Worm (Caenorhabditis elegans) whole organism, late embryonic: ENCODE measurements around the gene T09A12.1.

Experiments
- F13H6.1 ChIP-seq: sonication (generic microtip); optimal IDR thresholded peaks from 2 replicates; lab custom pipeline; 2016; ENCODE audit warnings: missing genetic modification characterization, missing compliant biosample characterization
- fax-1 ChIP-seq: sonication (generic microtip); optimal IDR thresholded peaks from 2 replicates; lab custom pipeline; 2016; ENCODE audit warnings: missing genotype, missing genetic modification characterization, missing compliant biosample characterization
- fkh-10 ChIP-seq: fragments of 150-350 bp; optimal IDR thresholded peaks from 2 replicates; lab custom pipeline; 2014; ENCODE audit warnings: missing biosample characterization, missing genetic modification reagents, missing genetic modification characterization
- pqm-1 ChIP-seq: sonication (generic microtip); optimal IDR thresholded peaks from 2 replicates; lab custom pipeline; 2016; ENCODE audit warnings: missing genetic modification characterization, missing compliant biosample characterization
- rnt-1 ChIP-seq: sonication (generic microtip); optimal IDR thresholded peaks from 2 replicates; lab custom pipeline; 2016; ENCODE audit warnings: missing genetic modification characterization, missing compliant biosample characterization
- sox-2 ChIP-seq: fragments of 200-800 bp; sonication (Bioruptor generic); IDR thresholded peaks from 2 replicates; pipeline ENCODE4 v1.3.6; 2022; ENCODE audit warnings: missing genetic modification reagents, missing genetic modification characterization, missing compliant biosample characterization
- tbx-2 ChIP-seq: sonication (generic microtip); optimal IDR thresholded peaks from 2 replicates; lab custom pipeline; 2016; ENCODE audit warnings: missing genetic modification characterization, missing compliant biosample characterization
- zip-5 ChIP-seq: sonication (generic microtip); optimal IDR thresholded peaks from 2 replicates; lab custom pipeline; 2016; ENCODE audit warnings: missing genetic modification characterization, missing compliant biosample characterization

DNA sequence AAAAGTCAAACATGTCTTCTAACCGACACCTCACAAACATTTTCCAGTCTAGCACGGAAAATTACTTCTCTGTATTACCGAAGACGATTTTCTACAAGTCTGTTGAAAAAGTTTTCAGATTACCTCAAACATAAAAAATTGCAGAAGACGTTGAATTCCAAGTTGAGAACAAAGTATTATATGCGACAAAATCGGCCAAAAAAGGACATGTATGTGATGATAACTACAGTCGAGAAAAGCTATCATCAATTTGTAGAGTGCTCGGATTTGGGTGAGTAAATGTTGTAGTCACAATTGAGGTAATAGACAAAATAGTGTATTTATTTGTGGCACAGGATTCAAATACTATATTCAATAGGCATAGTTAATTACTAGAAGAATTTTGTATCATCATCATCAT, 35.4 kb upstream of the T09A12.1 start:
- TF ChIP-seq zip-5 (tag; lab: Kevin White, UChicago) (no peak), fax-1 (no peak), pqm-1 (tag; lab: Kevin White, UChicago) (no peak), sox-2 (GFP tag; lab: Robert Waterston, UW) (no peak), rnt-1 (no peak), fkh-10 (GFP tag; lab: Kevin White, UChicago) (no peak), F13H6.1 (no peak), tbx-2 (tag; lab: Kevin White, UChicago) (no peak)
